Fruit fly (Drosophila melanogaster): ENCODE results near the gene sdk.

DNA sequence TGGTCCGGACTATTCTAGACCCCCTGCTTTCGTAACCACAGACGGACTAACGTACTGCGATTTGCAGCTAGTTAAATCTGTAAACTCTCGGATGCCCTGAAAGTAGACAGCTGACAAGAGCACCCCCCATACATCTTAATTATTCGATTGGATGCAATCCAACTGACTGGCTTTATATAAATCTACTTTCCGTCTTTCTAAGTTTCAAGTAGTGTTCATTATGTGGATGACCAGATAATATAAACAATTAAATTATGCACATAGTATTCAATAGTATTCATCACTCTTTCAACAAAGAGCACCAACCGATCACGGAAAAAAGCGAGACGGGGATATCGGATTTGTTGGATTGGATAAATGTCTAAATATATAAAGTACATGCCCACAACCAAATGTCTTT is 75.4 kb downstream of the sdk start:
- TF ChIP-seq CG7045 (GFP tag; optimal IDR thresholded peaks at IDR 0.05) (no peak), Mnt (GFP tag; optimal IDR thresholded peaks at IDR 0.05) (no peak), cic (GFP tag; optimal IDR thresholded peaks at IDR 0.05) (no peak), CG1620 (GFP tag; optimal IDR thresholded peaks at IDR 0.05) (no peak), CG12768 (GFP tag; optimal IDR thresholded peaks at IDR 0.05) (peak; percentile 8), cnc (optimal IDR thresholded peaks at IDR 0.05) (no peak), kay (GFP tag; ENCODE audit: borderline replicate concordance) (no peak), tj (GFP tag; optimal IDR thresholded peaks at IDR 0.05) (no peak), Clk (GFP tag; optimal IDR thresholded peaks at IDR 0.05) (no peak), CG33017 (tag; optimal IDR thresholded peaks at IDR 0.05) (peak; percentile 8)

Measured in whole organism, adult.